Fruit fly (Drosophila melanogaster) whole organism, pupa: Measurements from ENCODE around the gene Asciz.

ENCODE experiments used
- CG13204 ChIP-seq: fragments of 200-800 bp; sonication (Bioruptor generic); optimal IDR thresholded peaks from 2 replicates; lab custom pipeline; 2018; ENCODE audit warnings: missing biosample characterization, mild to moderate bottlenecking, missing genetic modification characterization, moderate library complexity
- CG14655 ChIP-seq: fragments of 200-800 bp; sonication (Bioruptor generic); optimal IDR thresholded peaks from 3 replicates; lab custom pipeline; 2017; ENCODE audit warnings: mild to moderate bottlenecking, missing biosample characterization, missing genetic modification reagents, missing genetic modification characterization
- CG4496 ChIP-seq: fragments of 200-800 bp; sonication (Bioruptor generic); IDR thresholded peaks from 3 replicates; pipeline ENCODE4 v1.3.6; 2022; ENCODE audit warnings: missing biosample characterization, missing genetic modification characterization
- D1 ChIP-seq: fragments of 200-800 bp; sonication (Bioruptor generic); optimal IDR thresholded peaks from 2 replicates; lab custom pipeline; 2018; ENCODE audit warnings: missing biosample characterization, mild to moderate bottlenecking, missing genetic modification characterization, moderate library complexity
- EcR ChIP-seq: fragments of 200-800 bp; sonication (Bioruptor generic); optimal IDR thresholded peaks from 3 replicates; lab custom pipeline; 2019; ENCODE audit warnings: missing biosample characterization, missing genetic modification characterization, mild to moderate bottlenecking, moderate library complexity, missing genetic modification reagents
- Pif1B ChIP-seq: fragments of 200-800 bp; sonication (Bioruptor generic); optimal IDR thresholded peaks from 3 replicates; lab custom pipeline; 2016; ENCODE audit warnings: missing biosample characterization, missing genetic modification characterization
- rn ChIP-seq: fragments of 200-800 bp; sonication (Bioruptor generic); IDR thresholded peaks from 2 replicates; pipeline ENCODE4 v1.3.6; 2022; ENCODE audit warnings: missing biosample characterization, missing genetic modification characterization

- no peak for TF ChIP-seq D1 (tag; lab: Kevin White, UChicago)
- TF ChIP-seq EcR (GFP tag; lab: Kevin White, UChicago) = no peak
- TF ChIP-seq Pif1B (GFP tag; lab: Kevin White, UChicago) = no peak
- no peak for TF ChIP-seq CG14655 (GFP tag; lab: Kevin White, UChicago)
- no peak for TF ChIP-seq CG4496 (GFP tag; lab: Robert Waterston, UW)
- TF ChIP-seq CG13204 (GFP tag; lab: Kevin White, UChicago) = no peak
- TF ChIP-seq rn (GFP tag; lab: Robert Waterston, UW) = no peak
Observed at dm6 chr3L:3169107-3169506, 3.1 kb upstream of the Asciz start, which contains the start of the genes CG32278 and CG32281.
